Worm (Caenorhabditis elegans) whole organism, dauer: ENCODE measurements around the gene C42D8.1.

ENCODE experiments used
- unc-62 ChIP-seq: sonication (generic microtip); optimal IDR thresholded peaks from 2 replicates; lab custom pipeline; 2017; ENCODE audit warnings: missing biosample characterization, missing genetic modification reagents, missing genetic modification characterization

C42D8.1 gene

DNA sequence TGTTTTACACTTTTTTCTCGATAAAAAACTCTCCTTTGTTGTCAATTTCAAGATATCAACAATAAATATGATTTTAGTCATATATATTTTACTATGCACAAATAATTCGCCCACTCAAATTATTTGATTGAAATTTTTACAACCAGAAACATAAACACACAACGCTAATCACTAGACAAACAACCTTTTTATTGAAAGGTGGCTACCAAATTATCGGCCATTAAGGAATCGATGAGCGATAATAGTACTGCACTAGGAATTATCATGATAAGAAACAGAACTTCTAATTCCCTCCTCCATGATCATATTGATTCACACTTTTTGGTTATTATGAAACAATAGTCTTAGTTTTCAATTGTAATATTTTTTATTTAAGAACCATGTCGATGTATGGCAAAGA lies at the start of gene C42D8.1:
Gene C42D8.1, plus strand, starts transcription at position 377 of the 400 bp plus-strand sequence.
- TF ChIP-seq unc-62 (GFP tag; lab: Kevin White, UChicago), result no peak

- TF ChIP-seq unc-62 (GFP tag; lab: Kevin White, UChicago), result no peak
Observed at ce11 chrX:5060756-5061155, 48.5 kb upstream of the C42D8.1 start, which contains the start of gene C24H10.3. C24H10.3 (plus strand) TSS chrX:5061056.

- no peak for TF ChIP-seq unc-62 (GFP tag; lab: Kevin White, UChicago)
Observed at ce11 chrX:5061763-5062162, 47.5 kb upstream of the C42D8.1 start.

DNA sequence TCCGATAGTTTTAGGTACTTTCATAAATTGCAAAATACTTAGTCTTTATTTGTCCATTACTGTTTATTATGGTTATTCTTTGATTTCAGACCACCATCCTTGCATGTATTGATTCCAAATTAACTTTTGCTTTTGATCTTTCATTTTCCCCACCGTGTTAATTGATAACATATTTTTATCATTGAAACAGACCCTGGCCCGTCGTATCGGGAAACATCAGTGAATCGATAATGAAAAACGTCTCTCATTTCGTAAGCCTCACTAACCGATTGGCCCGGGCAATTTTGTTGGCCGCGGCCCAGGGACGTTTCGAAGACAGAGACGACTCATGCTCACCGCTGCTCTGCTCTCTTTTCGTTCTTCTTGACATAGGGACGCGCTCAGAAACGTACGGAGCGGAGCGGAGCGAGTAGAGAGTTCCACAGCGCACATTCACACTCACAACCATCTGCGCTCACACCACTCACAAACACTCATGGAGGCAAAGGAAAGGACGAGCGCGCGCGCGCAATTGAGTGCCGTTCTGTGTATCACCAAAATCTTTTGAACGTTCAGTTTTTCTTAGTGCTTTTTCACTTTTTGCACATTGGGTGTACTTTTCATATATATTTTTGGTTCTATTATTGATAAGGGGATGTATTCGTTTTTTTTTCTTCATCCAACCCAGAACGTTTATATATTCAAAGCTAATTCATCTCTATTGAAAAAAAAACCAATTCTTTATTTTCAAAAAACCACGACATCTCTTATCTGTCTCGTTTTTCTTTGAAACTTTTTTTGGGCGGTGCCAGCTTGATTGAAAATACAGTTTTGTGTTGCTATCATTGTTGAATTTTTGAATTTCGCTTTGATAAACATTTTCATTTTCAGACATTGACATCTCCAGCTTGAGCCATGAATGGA lies 45.3 kb upstream of the C42D8.1 start, which contains the start of gene C24H10.2:
Gene C24H10.2, plus strand, starts transcription at position 853 of the 903 bp plus-strand sequence.
- no peak for TF ChIP-seq unc-62 (GFP tag; lab: Kevin White, UChicago)

DNA sequence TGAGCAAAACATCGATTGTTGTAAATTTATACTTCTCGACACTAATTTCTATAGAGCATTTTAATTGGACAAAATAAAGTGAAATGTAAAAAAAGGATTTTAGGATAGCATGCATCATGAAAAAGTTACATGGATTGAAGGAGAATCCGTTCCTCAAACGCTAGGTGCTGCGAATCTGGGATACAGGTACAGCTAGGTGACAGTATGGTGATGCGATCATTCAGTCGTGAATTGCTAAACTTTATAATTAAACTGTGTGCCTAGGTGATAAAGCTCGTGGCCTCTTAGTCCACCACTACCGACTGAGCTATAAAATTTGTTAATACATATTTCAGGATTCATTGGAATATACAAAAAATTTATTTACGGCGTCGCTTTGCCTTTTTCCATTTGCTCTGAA lies 42.7 kb upstream of the C42D8.1 start:
- TF ChIP-seq unc-62 (GFP tag; lab: Kevin White, UChicago), result no peak

- TF ChIP-seq unc-62 (GFP tag; lab: Kevin White, UChicago), result no peak
Observed at ce11 chrX:5067796-5068195, 41.5 kb upstream of the C42D8.1 start, which contains the start of gene clc-7. clc-7 (plus strand) TSS chrX:5068096.

- no peak for TF ChIP-seq unc-62 (GFP tag; lab: Kevin White, UChicago)
Observed at ce11 chrX:5071025-5071424, 38.3 kb upstream of the C42D8.1 start.

- no peak for TF ChIP-seq unc-62 (GFP tag; lab: Kevin White, UChicago)
Observed at ce11 chrX:5073895-5074294, 35.4 kb upstream of the C42D8.1 start.

DNA sequence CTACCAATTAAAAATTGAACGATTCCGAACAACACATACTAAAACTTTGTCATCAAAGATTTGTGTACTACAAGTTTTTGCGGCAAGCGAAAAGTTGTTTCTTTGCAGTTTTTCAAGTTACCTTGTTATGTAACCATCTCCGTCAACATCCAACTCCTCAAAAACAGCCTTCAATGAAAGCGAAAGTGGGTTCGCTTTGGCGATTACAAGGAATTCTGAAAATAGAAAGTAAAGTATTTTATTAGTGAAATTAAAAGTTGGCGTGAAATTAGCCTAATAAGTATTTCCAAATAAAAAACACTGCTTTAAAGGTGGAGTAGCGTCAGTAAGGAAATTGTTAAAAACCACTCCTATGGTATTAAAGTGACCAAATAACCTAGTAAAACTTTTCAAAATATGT lies 33.8 kb upstream of the C42D8.1 start:
- TF ChIP-seq unc-62 (GFP tag; lab: Kevin White, UChicago), result no peak

DNA sequence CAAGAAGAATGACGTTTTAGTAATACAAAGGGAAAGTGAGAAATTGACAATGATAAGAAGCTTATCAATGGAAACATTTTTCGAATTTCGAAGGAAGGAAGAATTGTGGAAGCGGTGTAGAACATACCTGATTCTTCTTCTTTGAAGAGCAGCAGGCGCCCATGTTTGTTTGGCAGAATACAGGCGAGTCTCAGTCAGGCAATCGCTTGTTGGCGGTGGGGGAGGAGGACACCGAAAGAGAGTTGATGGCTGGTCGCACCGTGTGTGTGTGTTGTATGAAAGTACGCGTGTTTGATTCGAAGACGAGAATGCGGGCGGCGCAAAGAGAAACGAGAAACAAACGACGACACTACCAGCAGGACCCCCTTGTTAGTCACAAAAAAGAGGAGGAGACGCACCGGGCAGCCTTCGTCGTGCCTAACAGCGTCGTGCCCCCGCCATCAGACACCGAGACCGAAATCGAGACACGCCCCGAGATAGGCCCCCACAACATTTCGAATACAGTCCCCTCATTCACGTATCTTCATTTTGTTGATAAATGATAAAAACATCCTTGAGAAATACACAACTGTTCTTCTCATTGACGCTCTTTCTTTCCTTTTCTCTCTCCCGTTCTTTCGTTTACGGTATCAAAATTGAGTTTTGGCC lies 31.5 kb upstream of the C42D8.1 start, which contains the start of gene cal-5:
Gene cal-5, minus strand, starts transcription at position 266 of the 648 bp plus-strand sequence.
- TF ChIP-seq unc-62 (GFP tag; lab: Kevin White, UChicago), result no peak

ce11 chrX:5079297-5079696 lies 30.0 kb upstream of the C42D8.1 start:
- no peak for TF ChIP-seq unc-62 (GFP tag; lab: Kevin White, UChicago)

DNA sequence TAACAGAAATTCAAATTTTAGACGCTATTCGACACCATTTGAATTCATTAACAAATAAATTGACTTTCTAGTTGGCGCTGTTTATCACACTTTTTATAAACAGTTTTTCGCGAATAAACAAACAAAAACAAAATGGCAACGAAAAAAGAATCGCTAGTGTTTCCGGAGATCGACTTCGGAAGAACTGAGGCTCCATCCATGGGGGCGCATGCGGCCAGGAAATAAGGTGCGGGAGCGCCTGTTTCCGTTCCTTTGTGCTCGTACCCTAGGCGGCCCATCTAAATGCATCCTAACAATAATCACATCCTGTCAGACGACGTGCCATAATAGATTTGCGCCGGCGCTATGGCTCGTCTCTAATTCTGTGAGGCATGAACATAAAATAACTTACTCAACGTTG lies 25.2 kb upstream of the C42D8.1 start:
- TF ChIP-seq unc-62 (GFP tag; lab: Kevin White, UChicago), result no peak

ce11 chrX:5084495-5084894 lies 24.8 kb upstream of the C42D8.1 start, which contains the start of gene ets-5:
ets-5 (minus strand) TSS chrX:5084526.
- no peak for TF ChIP-seq unc-62 (GFP tag; lab: Kevin White, UChicago)

DNA sequence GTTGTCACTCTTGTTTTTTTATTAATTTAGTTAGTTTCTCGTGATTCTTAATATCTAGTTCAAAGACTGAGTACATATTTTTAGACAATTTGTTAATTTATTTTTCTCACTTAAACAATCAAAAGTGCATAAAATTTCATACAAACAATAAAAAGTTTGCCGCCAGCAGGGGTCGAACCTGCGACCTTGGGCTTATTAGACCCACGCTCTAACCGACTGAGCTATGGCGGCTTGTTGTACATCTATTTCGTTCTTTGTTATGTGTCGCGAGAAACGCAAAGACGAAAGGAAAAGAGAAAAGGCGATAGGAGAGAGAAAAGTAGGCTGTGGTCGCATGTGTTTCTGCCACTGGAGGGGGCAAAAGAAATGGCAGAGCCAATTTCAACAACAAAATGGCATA lies 23.8 kb upstream of the C42D8.1 start:
- TF ChIP-seq unc-62 (GFP tag; lab: Kevin White, UChicago), result no peak

DNA sequence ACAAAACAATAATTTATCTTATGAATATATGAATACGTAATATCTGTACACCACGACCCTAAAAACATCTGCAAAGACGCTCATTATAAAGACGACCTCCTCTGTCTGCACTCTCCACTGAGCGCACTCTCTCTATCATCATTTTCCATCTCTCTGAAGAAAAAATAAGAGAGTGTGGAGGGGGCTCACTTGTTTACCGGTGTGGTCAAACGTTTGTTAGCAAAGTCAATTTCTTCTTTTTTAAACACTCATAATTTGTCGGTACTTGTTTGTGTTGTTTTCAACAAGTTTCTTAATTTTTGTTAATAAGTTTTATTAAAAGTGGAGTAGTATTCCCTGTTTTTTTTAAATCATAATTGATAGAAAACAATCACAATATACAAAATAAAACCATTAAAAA lies 23.1 kb upstream of the C42D8.1 start:
- TF ChIP-seq unc-62 (GFP tag; lab: Kevin White, UChicago), result no peak

ce11 chrX:5087366-5087891 lies 21.9 kb upstream of the C42D8.1 start, which contains the start of gene pnk-4:
pnk-4 (plus strand) TSS chrX:5087841.
- TF ChIP-seq unc-62 (GFP tag; lab: Kevin White, UChicago), result no peak
